Worm (Caenorhabditis elegans): ENCODE measurements around the gene C01G6.2.

DNA sequence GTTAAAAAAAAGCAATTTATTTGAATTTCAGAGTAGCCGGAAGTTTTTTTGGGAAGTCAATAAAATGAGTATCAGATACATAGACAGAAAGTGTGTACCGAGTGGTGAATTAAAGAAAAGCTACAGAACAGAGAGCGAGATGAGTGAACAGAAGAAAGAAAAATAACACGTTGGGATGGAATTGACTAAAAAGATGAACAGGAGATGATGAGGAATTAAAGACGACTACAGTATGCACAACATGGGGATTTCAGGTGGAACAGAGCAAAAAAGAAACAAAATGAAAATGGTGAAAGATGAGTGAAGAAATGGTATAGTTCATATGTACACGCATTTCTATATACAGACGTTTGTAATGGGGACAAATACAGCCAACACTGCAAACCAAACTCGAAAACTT is 4.4 kb downstream of the C01G6.2 start:
- no peak for TF ChIP-seq hlh-30 (tag; optimal IDR thresholded peaks at IDR 0.05; ENCODE audit: insufficient read depth)
- no peak for TF ChIP-seq fkh-10 (GFP tag; optimal IDR thresholded peaks at IDR 0.05)
- no peak for TF ChIP-seq ceh-31 (tag; optimal IDR thresholded peaks at IDR 0.05)
- no peak for TF ChIP-seq ets-4 (tag; optimal IDR thresholded peaks at IDR 0.05)
- no peak for TF ChIP-seq unc-55 (GFP tag; optimal IDR thresholded peaks at IDR 0.05)
